Worm (Caenorhabditis elegans): Measurements from ENCODE around the gene F59D12.2.
A peak's percentile ranks its signal among the peaks of the same experiment; 100 is the strongest.

The F59D12.2 gene

DNA sequence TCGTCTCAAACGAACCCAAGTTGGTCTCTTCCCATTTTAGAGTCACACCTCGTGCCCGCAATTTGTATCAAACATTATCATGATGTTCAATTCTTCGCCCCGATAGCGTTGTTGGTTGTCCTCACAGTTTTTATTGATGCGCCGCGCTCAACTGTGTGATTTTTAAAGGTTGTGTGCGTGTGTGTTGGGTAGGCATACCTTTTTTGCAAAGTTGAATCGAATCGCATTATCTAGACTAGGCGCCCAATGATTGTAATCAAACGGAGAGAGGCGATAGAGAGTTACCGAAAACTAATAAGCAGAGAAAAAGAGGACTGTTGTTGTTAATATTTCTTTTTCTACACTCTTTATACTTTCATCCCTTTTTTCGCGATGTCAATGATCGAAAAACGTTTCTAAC, 24.7 kb upstream of the F59D12.2 start (continued):
- TF ChIP-seq nhr-129 (tag; optimal IDR thresholded peaks at IDR 0.05) (peak; percentile 42), ceh-82 (tag; optimal IDR thresholded peaks at IDR 0.05) (no peak)

ce11 chrX:15696400-15696799, 20.9 kb upstream of the F59D12.2 start, which contains the start of gene ZK662.2:
TSS of gene ZK662.2 (plus strand) at chrX:15696700.
- TF ChIP-seq lin-39 (tag; optimal IDR thresholded peaks at IDR 0.05) (no peak), ztf-4 (tag; optimal IDR thresholded peaks at IDR 0.05) (no peak), nhr-23 (tag; optimal IDR thresholded peaks at IDR 0.05) (no peak), nhr-21 (tag; optimal IDR thresholded peaks at IDR 0.05) (no peak), ztf-11 (tag; optimal IDR thresholded peaks at IDR 0.05) (no peak)

DNA sequence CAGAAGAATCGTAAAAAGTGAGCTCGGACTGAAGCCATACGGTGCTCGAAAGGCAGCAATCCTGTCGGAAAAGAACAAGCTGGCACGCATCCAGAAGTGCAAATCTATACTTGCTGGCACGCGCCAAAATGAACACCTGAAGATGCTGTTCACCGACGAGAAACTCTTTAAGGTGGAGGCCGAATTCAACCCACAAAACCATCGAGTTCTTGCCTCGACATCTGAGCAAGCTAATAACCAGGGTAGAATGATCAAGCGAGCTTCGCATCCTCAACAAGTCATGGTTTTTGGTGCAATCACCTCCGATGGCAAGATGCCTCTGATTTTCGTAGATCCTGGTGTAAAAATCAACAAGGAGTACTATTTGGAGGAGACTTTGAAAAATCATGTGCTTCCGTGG, 17.9 kb upstream of the F59D12.2 start:
- TF ChIP-seq mbf-1 (tag; optimal IDR thresholded peaks at IDR 0.05) (no peak), nhr-6 (tag; optimal IDR thresholded peaks at IDR 0.05) (no peak), snpc-4 (tag; optimal IDR thresholded peaks at IDR 0.05) (no peak), sem-4 (tag; optimal IDR thresholded peaks at IDR 0.05) (no peak), zag-1 (tag; optimal IDR thresholded peaks at IDR 0.05) (no peak), crh-2 (tag; optimal IDR thresholded peaks at IDR 0.05) (no peak), mab-5 (tag; optimal IDR thresholded peaks at IDR 0.05) (no peak), lsy-2 (tag; optimal IDR thresholded peaks at IDR 0.05) (no peak), ceh-82 (tag; optimal IDR thresholded peaks at IDR 0.05) (no peak), ztf-11 (tag; optimal IDR thresholded peaks at IDR 0.05) (no peak), aly-2 (tag; optimal IDR thresholded peaks at IDR 0.05) (no peak), nhr-237 (tag; optimal IDR thresholded peaks at IDR 0.05) (no peak), C34F6.9 (tag; optimal IDR thresholded peaks at IDR 0.05) (no peak), blmp-1 (tag; optimal IDR thresholded peaks at IDR 0.05; ENCODE audit: insufficient read depth) (no peak), nhr-77 (tag; optimal IDR thresholded peaks at IDR 0.05) (no peak), sma-3 (GFP tag; optimal IDR thresholded peaks at IDR 0.05) (no peak), dmd-4 (tag; optimal IDR thresholded peaks at IDR 0.05) (no peak)

DNA sequence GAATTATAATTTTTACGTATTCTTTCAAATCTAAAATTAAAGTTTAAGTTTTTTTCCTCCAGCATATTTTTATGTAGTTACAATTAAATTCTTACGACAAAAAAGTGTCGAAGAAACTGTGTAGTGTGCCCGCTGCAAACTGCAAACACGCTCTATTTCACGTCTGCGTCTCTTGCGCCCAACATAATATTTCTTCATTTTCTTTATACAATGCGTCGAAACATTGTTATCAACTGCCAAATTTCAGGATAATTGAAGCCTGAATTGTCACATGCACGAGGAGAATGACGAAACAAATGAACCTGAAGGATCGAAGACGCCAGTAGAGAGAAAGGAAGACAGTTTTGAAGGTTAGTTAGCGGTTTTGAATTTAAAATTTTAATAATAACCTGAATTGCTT, 13.7 kb upstream of the F59D12.2 start, which contains the start of gene C03H12.1:
Gene C03H12.1 (plus strand): TSS at position 206 of the 400 bp plus-strand sequence.
- no peak for TF ChIP-seq peb-1 (tag; optimal IDR thresholded peaks at IDR 0.05)
- no peak for TF ChIP-seq ceh-16 (tag; optimal IDR thresholded peaks at IDR 0.05)
- no peak for TF ChIP-seq F13H6.1 (tag; optimal IDR thresholded peaks at IDR 0.05)
- TF ChIP-seq aly-2 (tag; optimal IDR thresholded peaks at IDR 0.05), result no peak
- TF ChIP-seq nhr-129 (tag; optimal IDR thresholded peaks at IDR 0.05), result peak; percentile 18
- TF ChIP-seq gmeb-1 (tag; optimal IDR thresholded peaks at IDR 0.05), result peak; percentile 24
- no peak for TF ChIP-seq ama-1 (optimal IDR thresholded peaks at IDR 0.05)
- peak; percentile 39 for TF ChIP-seq fos-1 (tag; optimal IDR thresholded peaks at IDR 0.05)
- peak; percentile 32 for TF ChIP-seq crh-2 (tag; optimal IDR thresholded peaks at IDR 0.05)

DNA sequence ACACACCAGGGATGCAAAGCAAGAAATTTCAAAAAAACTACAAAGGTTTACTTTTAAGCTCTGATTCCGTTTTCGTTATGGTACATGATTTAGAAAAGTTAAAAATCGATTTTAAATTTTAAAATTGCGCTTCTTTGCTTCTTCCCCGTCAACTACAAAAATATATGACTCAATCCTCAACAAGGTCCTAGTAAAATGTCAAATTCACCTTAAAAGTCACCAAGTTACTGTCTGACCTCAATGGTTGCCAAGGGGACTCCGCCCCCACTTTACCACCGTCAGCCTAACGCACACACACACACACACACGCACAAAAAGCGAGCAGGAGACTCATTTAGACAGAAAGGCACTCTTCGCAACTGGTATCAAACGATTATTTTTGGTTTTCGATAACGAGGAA, 5.9 kb upstream of the F59D12.2 start, which contains the start of gene gpn-1:
Gene gpn-1 (plus strand): TSS at position 301 of the 400 bp plus-strand sequence.
- TF ChIP-seq lin-11 (tag; optimal IDR thresholded peaks at IDR 0.05) (no peak), nhr-25 (tag; optimal IDR thresholded peaks at IDR 0.05) (no peak), mbf-1 (tag; optimal IDR thresholded peaks at IDR 0.05) (no peak), nhr-6 (tag; optimal IDR thresholded peaks at IDR 0.05) (no peak), F13H6.1 (tag; optimal IDR thresholded peaks at IDR 0.05) (no peak), aly-2 (tag; optimal IDR thresholded peaks at IDR 0.05) (no peak), ama-1 (optimal IDR thresholded peaks at IDR 0.05) (no peak), lin-39 (tag; optimal IDR thresholded peaks at IDR 0.05) (no peak), R02D3.7 (tag; optimal IDR thresholded peaks at IDR 0.05) (no peak), nhr-11 (tag; optimal IDR thresholded peaks at IDR 0.05) (no peak), nhr-237 (tag; optimal IDR thresholded peaks at IDR 0.05) (no peak), alr-1 (tag; optimal IDR thresholded peaks at IDR 0.05) (no peak), C34F6.9 (tag; optimal IDR thresholded peaks at IDR 0.05) (no peak), peb-1 (tag; optimal IDR thresholded peaks at IDR 0.05) (no peak), gmeb-1 (tag; optimal IDR thresholded peaks at IDR 0.05) (no peak), elt-3 (tag; optimal IDR thresholded peaks at IDR 0.05) (no peak), elt-1 (tag; optimal IDR thresholded peaks at IDR 0.05) (no peak), egl-27 (tag; optimal IDR thresholded peaks at IDR 0.05) (no peak), ztf-4 (tag; optimal IDR thresholded peaks at IDR 0.05) (no peak), nhr-21 (tag; optimal IDR thresholded peaks at IDR 0.05) (no peak)

Data from whole organism, L2 larva.